Worm (Caenorhabditis elegans) whole organism, L1 larva: ENCODE measurements around the gene scc-2.

Source experiments
- C04F5.9 ChIP-seq: sonication (generic microtip); optimal IDR thresholded peaks from 2 replicates; lab custom pipeline; 2016; ENCODE audit warnings: missing genetic modification characterization, missing compliant biosample characterization
- C16A3.4 ChIP-seq: fragments of 150-350 bp; optimal IDR thresholded peaks from 2 replicates; lab custom pipeline; 2014; ENCODE audit warnings: missing biosample characterization, missing genetic modification characterization
- Y116A8C.19 ChIP-seq: sonication (generic microtip); optimal IDR thresholded peaks from 2 replicates; lab custom pipeline; 2016; ENCODE audit warnings: missing compliant biosample characterization, missing genetic modification characterization, borderline replicate concordance
- alr-1 ChIP-seq: fragments of 200-800 bp; sonication (Bioruptor generic); optimal IDR thresholded peaks from 2 replicates; lab custom pipeline; 2018; ENCODE audit warnings: borderline replicate concordance, mild to moderate bottlenecking, missing genetic modification characterization, missing compliant biosample characterization
- ama-1 ChIP-seq: fragments of 150-350 bp; optimal IDR thresholded peaks from 2 replicates; lab custom pipeline; 2014
- blmp-1 ChIP-seq: fragments of 150-350 bp; optimal IDR thresholded peaks from 2 replicates; lab custom pipeline; 2014; ENCODE audit warnings: missing biosample characterization, missing genetic modification characterization
- ceh-63 ChIP-seq: fragments of 200-800 bp; sonication (Bioruptor generic); optimal IDR thresholded peaks from 2 replicates; lab custom pipeline; 2018; ENCODE audit warnings: mild to moderate bottlenecking, missing genetic modification characterization, missing compliant biosample characterization
- ceh-8 ChIP-seq: fragments of 200-800 bp; sonication (Bioruptor generic); optimal IDR thresholded peaks from 2 replicates; lab custom pipeline; 2018; ENCODE audit warnings: mild to moderate bottlenecking, missing genetic modification characterization, moderate library complexity, missing compliant biosample characterization
- ces-1 ChIP-seq: fragments of 150-350 bp; optimal IDR thresholded peaks from 2 replicates; lab custom pipeline; 2014; ENCODE audit warnings: missing biosample characterization, missing genetic modification reagents, missing genetic modification characterization
- dsc-1 ChIP-seq: sonication (generic microtip); optimal IDR thresholded peaks from 2 replicates; lab custom pipeline; 2016; ENCODE audit warnings: mild to moderate bottlenecking, missing genetic modification characterization, missing compliant biosample characterization
- efl-1 ChIP-seq, 4 experiments: fragments of 150-350 bp; optimal IDR thresholded peaks in 3 of 4; peaks in 1 of 4; 1 replicate in 1 of 4; 2 replicates in 3 of 4; lab custom pipeline; 2014; ENCODE audit warnings: missing biosample characterization in 2 of 4, missing genetic modification characterization in 2 of 4, missing genetic modification reagents in 2 of 4
- elt-2 ChIP-seq: sonication (generic microtip); optimal IDR thresholded peaks from 2 replicates; lab custom pipeline; 2016; ENCODE audit warnings: missing genetic modification characterization, mild to moderate bottlenecking, inconsistent platforms, missing compliant biosample characterization, missing genetic modification reagents
- elt-3 ChIP-seq, 6 experiments: fragments of 150-350 bp in 1 of 6; sonication (generic microtip); optimal IDR thresholded peaks; 2 replicates each; lab custom pipeline; 2017 to 2018; ENCODE audit warnings: missing biosample characterization in 6 of 6, missing genetic modification characterization in 6 of 6, inconsistent platforms in 1 of 6
- ets-5 ChIP-seq: fragments of 200-800 bp; sonication (Bioruptor generic); IDR thresholded peaks from 2 replicates; pipeline ENCODE4 v1.3.6; 2022; ENCODE audit warnings: missing genetic modification characterization, missing compliant biosample characterization
- fkh-10 ChIP-seq: sonication (generic microtip); optimal IDR thresholded peaks from 2 replicates; lab custom pipeline; 2017; ENCODE audit warnings: missing biosample characterization, missing genetic modification reagents, missing genetic modification characterization
- grh-1 ChIP-seq: fragments of 200-800 bp; sonication (Bioruptor generic); IDR thresholded peaks from 2 replicates; pipeline ENCODE4 v1.3.6; 2022; ENCODE audit warnings: missing genetic modification reagents, missing genetic modification characterization, missing compliant biosample characterization
- hpl-2 ChIP-seq: fragments of 150-350 bp; optimal IDR thresholded peaks from 2 replicates; lab custom pipeline; 2014; ENCODE audit warnings: missing biosample characterization, missing genetic modification reagents, missing genetic modification characterization
- jun-1 ChIP-seq: fragments of 150-350 bp; optimal IDR thresholded peaks from 2 replicates; lab custom pipeline; 2014; ENCODE audit warnings: missing biosample characterization, missing genetic modification reagents, missing genetic modification characterization
- lin-14 ChIP-seq: fragments of 200-800 bp; sonication (Bioruptor generic); optimal IDR thresholded peaks from 2 replicates; lab custom pipeline; 2018; ENCODE audit warnings: mild to moderate bottlenecking, missing genetic modification characterization, moderate library complexity, missing compliant biosample characterization
- lin-15B ChIP-seq: fragments of 150-350 bp; sonication (generic microtip); optimal IDR thresholded peaks from 3 replicates; lab custom pipeline; 2014; ENCODE audit warnings: missing biosample characterization, missing genetic modification characterization
- lin-39 ChIP-seq: fragments of 150-350 bp; optimal IDR thresholded peaks from 2 replicates; lab custom pipeline; 2014; ENCODE audit warnings: missing biosample characterization, missing genetic modification reagents, missing genetic modification characterization
- lsy-2 ChIP-seq, 2 experiments: fragments of 150-350 bp; optimal IDR thresholded peaks; 2 replicates each; lab custom pipeline; 2014; ENCODE audit warnings: missing biosample characterization in 2 of 2, missing genetic modification characterization in 2 of 2
- mdl-1 ChIP-seq, 2 experiments: fragments of 150-350 bp; optimal IDR thresholded peaks; 2 replicates each; lab custom pipeline; 2014 to 2017; ENCODE audit warnings: missing biosample characterization in 2 of 2, missing genetic modification characterization in 2 of 2, inconsistent platforms in 1 of 2
- mep-1 ChIP-seq: fragments of 150-350 bp; optimal IDR thresholded peaks from 2 replicates; lab custom pipeline; 2014; ENCODE audit warnings: missing biosample characterization, missing genetic modification characterization
- nhr-19 ChIP-seq: fragments of 200-800 bp; sonication (Bioruptor generic); conservative IDR thresholded peaks from 2 replicates; pipeline ENCODE4 v1.3.6; 2022; ENCODE audit warnings: missing genetic modification characterization, missing compliant biosample characterization
- nhr-20 ChIP-seq: sonication (generic microtip); optimal IDR thresholded peaks from 2 replicates; lab custom pipeline; 2016; ENCODE audit warnings: mild to moderate bottlenecking, missing genetic modification characterization, missing compliant biosample characterization
- nhr-237 ChIP-seq: fragments of 150-350 bp; optimal IDR thresholded peaks from 2 replicates; lab custom pipeline; 2014; ENCODE audit warnings: missing biosample characterization, missing genetic modification characterization
- nhr-28 ChIP-seq: fragments of 150-350 bp; optimal IDR thresholded peaks from 2 replicates; lab custom pipeline; 2014; ENCODE audit warnings: missing biosample characterization, missing genetic modification characterization
- nhr-71 ChIP-seq: sonication (generic microtip); optimal IDR thresholded peaks from 2 replicates; lab custom pipeline; 2016; ENCODE audit warnings: mild to moderate bottlenecking, missing genetic modification characterization, moderate library complexity, missing compliant biosample characterization
- nhr-76 ChIP-seq: sonication (generic microtip); optimal IDR thresholded peaks from 2 replicates; lab custom pipeline; 2017; ENCODE audit warnings: missing biosample characterization, missing genetic modification characterization
- nhr-85 ChIP-seq: sonication (generic microtip); peaks from one replicate; lab custom pipeline; 2016; ENCODE audit warnings: missing genetic modification characterization, inconsistent platforms, missing compliant biosample characterization
- nhr-90 ChIP-seq: sonication (generic microtip); optimal IDR thresholded peaks from 2 replicates; lab custom pipeline; 2016; ENCODE audit warnings: mild to moderate bottlenecking, missing genetic modification characterization, missing compliant biosample characterization; ENCODE audit not compliant: poor library complexity
- pqm-1 ChIP-seq: sonication (generic microtip); optimal IDR thresholded peaks from 3 replicates; lab custom pipeline; 2017; ENCODE audit warnings: missing biosample characterization, missing genetic modification characterization
- skn-1 ChIP-seq: fragments of 150-350 bp; optimal IDR thresholded peaks from 2 replicates; lab custom pipeline; 2014; ENCODE audit warnings: missing biosample characterization, missing genetic modification characterization
- sox-4 ChIP-seq: sonication (generic microtip); optimal IDR thresholded peaks from 2 replicates; lab custom pipeline; 2016; ENCODE audit warnings: missing genetic modification characterization, missing compliant biosample characterization
- sptf-1 ChIP-seq: fragments of 150-350 bp; optimal IDR thresholded peaks from 2 replicates; lab custom pipeline; 2014; ENCODE audit warnings: missing biosample characterization, missing genetic modification characterization
- sup-37 ChIP-seq: fragments of 200-800 bp; sonication (Bioruptor generic); optimal IDR thresholded peaks from 2 replicates; lab custom pipeline; 2018; ENCODE audit warnings: mild to moderate bottlenecking, missing genetic modification characterization, missing compliant biosample characterization
- tbx-2 ChIP-seq: sonication (generic microtip); optimal IDR thresholded peaks from 2 replicates; lab custom pipeline; 2016; ENCODE audit warnings: missing genetic modification characterization, missing compliant biosample characterization
- tlp-1 ChIP-seq: fragments of 150-350 bp; optimal IDR thresholded peaks from 2 replicates; lab custom pipeline; 2014; ENCODE audit warnings: missing biosample characterization, missing genetic modification characterization
- unc-130 ChIP-seq: fragments of 150-350 bp; optimal IDR thresholded peaks from 2 replicates; lab custom pipeline; 2017; ENCODE audit warnings: missing biosample characterization, missing genetic modification characterization, inconsistent platforms
- unc-86 ChIP-seq: sonication (generic microtip); optimal IDR thresholded peaks from 2 replicates; lab custom pipeline; 2016; ENCODE audit warnings: missing genetic modification characterization, missing compliant biosample characterization
- vab-15 ChIP-seq: sonication (generic microtip); optimal IDR thresholded peaks from 2 replicates; lab custom pipeline; 2017; ENCODE audit warnings: missing genotype, mild to moderate bottlenecking, missing genetic modification characterization, missing compliant biosample characterization
- xbp-1 ChIP-seq: sonication (generic microtip); optimal IDR thresholded peaks from 2 replicates; lab custom pipeline; 2016; ENCODE audit warnings: missing genetic modification characterization, missing compliant biosample characterization
- zag-1 ChIP-seq: fragments of 150-350 bp; optimal IDR thresholded peaks from 2 replicates; lab custom pipeline; 2014; ENCODE audit warnings: missing biosample characterization, missing genetic modification characterization

scc-2 gene

ce11 chrII:220602-221001 lies 42.9 kb downstream of the scc-2 start, which contains the start of gene ubxn-3:
Gene ubxn-3 (minus strand): TSS chrII:220667.
- TF ChIP-seq skn-1 (peak; percentile 87), lin-15B (tag; lab: Kevin White, UChicago) (no peak)

DNA sequence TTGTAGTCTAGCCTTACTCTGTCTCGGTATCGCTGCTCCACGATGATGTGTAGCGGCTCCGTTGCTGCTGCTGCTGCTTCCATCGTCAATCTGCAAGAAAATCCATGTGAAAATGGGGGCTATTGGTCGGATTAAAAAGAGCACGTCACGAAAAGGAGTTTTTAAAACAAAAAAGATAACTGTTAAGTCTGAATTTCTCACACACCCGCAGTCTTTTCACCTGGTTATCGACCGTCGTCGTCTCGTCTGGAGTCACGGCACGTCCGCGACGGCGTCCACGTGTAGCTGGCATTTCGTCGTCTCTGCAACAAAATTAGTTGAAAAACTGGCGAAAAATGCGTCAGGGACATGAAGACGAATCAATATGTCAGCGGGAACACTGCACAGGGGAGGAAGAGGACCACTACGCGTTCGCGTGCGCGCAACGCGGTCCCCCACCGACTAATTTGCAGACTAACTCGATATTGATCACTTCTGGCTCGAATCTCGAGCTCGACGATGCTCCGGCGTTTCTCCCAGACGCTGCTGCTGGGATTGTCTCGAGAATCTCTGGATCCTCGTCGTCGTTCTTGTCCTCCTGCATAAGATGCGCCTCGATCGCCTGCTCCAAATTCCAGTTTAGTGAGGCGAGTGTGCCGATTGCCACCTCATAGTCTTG lies 43.5 kb downstream of the scc-2 start:
- TF ChIP-seq mdl-1 (tag; optimal IDR thresholded peaks at IDR 0.05; lab: Kevin White, UChicago) (no peak), tlp-1 (tag; lab: Kevin White, UChicago) (no peak), ces-1 (GFP tag; lab: Kevin White, UChicago) (no peak), efl-1 (optimal IDR thresholded peaks at IDR 0.05; lab: Kevin White, UChicago) (no peak), efl-1 (GFP tag; optimal IDR thresholded peaks at IDR 0.05 in 1 of 2; lab: Kevin White, UChicago) (peak in 1 of 2 experiments; percentile 56), nhr-71 (no peak)
- TF ChIP-seq, all 84 proteins: peak for 1

DNA sequence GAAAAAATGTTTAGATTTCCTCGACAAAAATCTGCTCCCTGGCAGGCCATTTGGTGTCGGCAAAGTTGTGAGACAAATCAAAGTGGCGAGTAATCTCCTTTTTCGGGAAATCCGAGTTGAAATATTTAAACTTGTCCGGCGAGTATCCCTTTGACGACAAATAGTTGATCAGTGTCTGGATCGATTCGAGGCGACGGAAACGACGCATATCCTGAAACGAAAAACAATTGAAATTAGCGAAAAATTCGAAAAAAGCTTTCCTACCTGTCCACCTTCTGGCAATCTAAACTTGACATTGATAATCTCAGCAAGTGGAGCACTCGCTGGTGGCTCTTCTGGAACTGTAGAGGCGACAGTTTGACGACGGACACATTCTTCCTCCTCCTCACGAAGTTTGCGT lies 46.2 kb downstream of the scc-2 start:
- peak; percentile 25 for TF ChIP-seq nhr-85 (tag; lab: Kevin White, UChicago)
- TF ChIP-seq sox-4 (tag; lab: Kevin White, UChicago), result no peak

ce11 chrII:216598-216997 lies 46.9 kb downstream of the scc-2 start, which contains the start of gene F48A11.4:
Gene F48A11.4 (minus strand): TSS chrII:216621.
- no peak for TF ChIP-seq alr-1 (tag; lab: Kevin White, UChicago)
- TF ChIP-seq C04F5.9, result peak; percentile 88
- peak; percentile 82 for TF ChIP-seq elt-2 (tag; lab: Kevin White, UChicago)
- peak; percentile 89 for TF ChIP-seq sox-4 (tag; lab: Kevin White, UChicago)
- TF ChIP-seq ces-1 (GFP tag; lab: Kevin White, UChicago), result no peak
- TF ChIP-seq tlp-1 (tag; lab: Kevin White, UChicago), result no peak
- TF ChIP-seq lin-39, result peak; percentile 95
- TF ChIP-seq elt-3 (tag; optimal IDR thresholded peaks at IDR 0.05; lab: Kevin White, UChicago), result peak in 4 of 6 experiments; percentile 69 to 93 (median 84)
- TF ChIP-seq unc-86 (tag; lab: Kevin White, UChicago), result peak; percentile 93
- peak; percentile 95 for TF ChIP-seq C16A3.4
- TF ChIP-seq lin-15B (tag; lab: Kevin White, UChicago), result peak; percentile 97
- no peak for TF ChIP-seq nhr-76 (tag; lab: Kevin White, UChicago)
- TF ChIP-seq efl-1 (optimal IDR thresholded peaks at IDR 0.05; lab: Kevin White, UChicago), result peak; percentile 100
- TF ChIP-seq efl-1 (GFP tag; optimal IDR thresholded peaks at IDR 0.05 in 1 of 2; lab: Kevin White, UChicago), result peak; percentile 100
- TF ChIP-seq xbp-1 (tag; lab: Kevin White, UChicago), result peak; percentile 93
- peak; percentile 82 for TF ChIP-seq hpl-2 (GFP tag; lab: Kevin White, UChicago)
- TF ChIP-seq pqm-1, result no peak
- peak; percentile 95 for TF ChIP-seq nhr-20 (tag; lab: Kevin White, UChicago)
- TF ChIP-seq lsy-2 (tag; optimal IDR thresholded peaks at IDR 0.05; lab: Kevin White, UChicago), result peak; percentile 93 to 94
- TF ChIP-seq vab-15 (tag; lab: Kevin White, UChicago), result peak; percentile 69
- peak; percentile 96 for TF ChIP-seq dsc-1
- peak in 1 of 2 experiments; percentile 85 for TF ChIP-seq mdl-1 (tag; optimal IDR thresholded peaks at IDR 0.05; lab: Kevin White, UChicago)
- TF ChIP-seq ceh-63 (GFP tag; lab: Kevin White, UChicago), result no peak
- TF ChIP-seq nhr-28 (tag; lab: Kevin White, UChicago), result no peak
- peak; percentile 78 for TF ChIP-seq fkh-10 (GFP tag; lab: Kevin White, UChicago)
- peak; percentile 97 for TF ChIP-seq nhr-90 (tag; lab: Kevin White, UChicago)
- peak; percentile 90 for TF ChIP-seq grh-1 (GFP tag; lab: Robert Waterston, UW)
- TF ChIP-seq blmp-1 (tag; lab: Kevin White, UChicago), result peak; percentile 81
- no peak for TF ChIP-seq sptf-1 (tag; lab: Kevin White, UChicago)
- TF ChIP-seq nhr-85 (tag; lab: Kevin White, UChicago), result peak; percentile 96
- TF ChIP-seq tbx-2 (tag; lab: Kevin White, UChicago), result peak; percentile 96
- TF ChIP-seq ceh-8 (GFP tag; lab: Kevin White, UChicago), result peak; percentile 90
- TF ChIP-seq ama-1, result peak; percentile 86
- no peak for TF ChIP-seq ets-5 (GFP tag; lab: Robert Waterston, UW)
- peak; percentile 93 for TF ChIP-seq jun-1
- peak; percentile 95 for TF ChIP-seq nhr-19 (GFP tag; lab: Robert Waterston, UW)
- peak; percentile 96 for TF ChIP-seq mep-1 (tag; lab: Kevin White, UChicago)
- no peak for TF ChIP-seq Y116A8C.19 (tag; lab: Kevin White, UChicago)
- TF ChIP-seq nhr-71, result peak; percentile 97
- peak; percentile 97 for TF ChIP-seq unc-130 (tag; lab: Kevin White, UChicago)
- peak; percentile 82 for TF ChIP-seq nhr-237
- TF ChIP-seq lin-14 (GFP tag; lab: Kevin White, UChicago), result peak; percentile 93
- peak; percentile 54 for TF ChIP-seq zag-1 (tag; lab: Kevin White, UChicago)
- TF ChIP-seq sup-37, result peak; percentile 90
